Fruit fly (Drosophila melanogaster) whole organism, embryonic: ENCODE measurements around the gene CG17134.

Experiments used
- Atf6 ChIP-seq: fragments of 200-800 bp; sonication (Bioruptor generic); IDR thresholded peaks from 2 replicates; pipeline ENCODE4 v1.3.6; 2022; ENCODE audit warnings: missing biosample characterization, missing genetic modification characterization
- BtbVII ChIP-seq: fragments of 200-800 bp; sonication (Bioruptor generic); optimal IDR thresholded peaks from 3 replicates; lab custom pipeline; 2017; ENCODE audit warnings: missing biosample characterization, mild to moderate bottlenecking, missing genetic modification characterization
- CG10209 ChIP-seq: fragments of 200-800 bp; sonication (Bioruptor generic); optimal IDR thresholded peaks from 3 replicates; lab custom pipeline; 2017; ENCODE audit warnings: missing biosample characterization, mild to moderate bottlenecking, missing genetic modification characterization, missing genetic modification reagents
- CG10543 ChIP-seq: fragments of 200-800 bp; sonication (Bioruptor generic); optimal IDR thresholded peaks from 3 replicates; lab custom pipeline; 2017; ENCODE audit warnings: missing biosample characterization, mild to moderate bottlenecking, missing genetic modification characterization, moderate library complexity
- CG13296 ChIP-seq: fragments of 200-800 bp; sonication (Bioruptor generic); optimal IDR thresholded peaks from 3 replicates; lab custom pipeline; 2018; ENCODE audit warnings: missing biosample characterization, mild to moderate bottlenecking, missing genetic modification characterization
- CG13424 ChIP-seq: fragments of 200-800 bp; sonication (Bioruptor generic); optimal IDR thresholded peaks from 2 replicates; lab custom pipeline; 2019; ENCODE audit warnings: missing biosample characterization, mild to moderate bottlenecking, missing genetic modification characterization, moderate library complexity
- CG15011 ChIP-seq: fragments of 200-800 bp; sonication (Bioruptor generic); optimal IDR thresholded peaks from 3 replicates; lab custom pipeline; 2018; ENCODE audit warnings: missing biosample characterization, mild to moderate bottlenecking, missing genetic modification characterization
- CG15514 ChIP-seq: fragments of 200-800 bp; sonication (Bioruptor generic); optimal IDR thresholded peaks from 3 replicates; lab custom pipeline; 2017; ENCODE audit warnings: missing biosample characterization, missing genetic modification characterization, mild to moderate bottlenecking, moderate library complexity, missing genetic modification reagents
- CG17186 ChIP-seq: fragments of 200-800 bp; sonication (Bioruptor generic); optimal IDR thresholded peaks from 3 replicates; lab custom pipeline; 2017; ENCODE audit warnings: missing biosample characterization, missing genetic modification reagents, missing genetic modification characterization
- CG17359 ChIP-seq: fragments of 200-800 bp; sonication (Bioruptor generic); optimal IDR thresholded peaks from 3 replicates; lab custom pipeline; 2018; ENCODE audit warnings: missing biosample characterization, mild to moderate bottlenecking, missing genetic modification characterization, moderate library complexity
- CG18599 ChIP-seq: fragments of 200-800 bp; sonication (Bioruptor generic); optimal IDR thresholded peaks from 3 replicates; lab custom pipeline; 2017; ENCODE audit warnings: missing biosample characterization, missing genetic modification characterization, mild to moderate bottlenecking, moderate library complexity, missing genetic modification reagents
- CG2202 ChIP-seq: fragments of 200-800 bp; sonication (Bioruptor generic); optimal IDR thresholded peaks from 2 replicates; lab custom pipeline; 2018; ENCODE audit warnings: missing biosample characterization, mild to moderate bottlenecking, missing genetic modification characterization
- CG2875 ChIP-seq: fragments of 200-800 bp; sonication (Bioruptor generic); optimal IDR thresholded peaks from 2 replicates; lab custom pipeline; 2017; ENCODE audit warnings: missing biosample characterization, mild to moderate bottlenecking, missing genetic modification characterization, missing genetic modification reagents
- CG3281 ChIP-seq: fragments of 200-800 bp; sonication (Bioruptor generic); optimal IDR thresholded peaks from 3 replicates; lab custom pipeline; 2017; ENCODE audit warnings: missing biosample characterization, mild to moderate bottlenecking, missing genetic modification characterization
- CG5180 ChIP-seq: fragments of 200-800 bp; sonication (Bioruptor generic); optimal IDR thresholded peaks from 3 replicates; lab custom pipeline; 2017; ENCODE audit warnings: missing biosample characterization, missing genetic modification characterization, mild to moderate bottlenecking, moderate library complexity, missing genetic modification reagents
- CG6765 ChIP-seq: fragments of 200-800 bp; sonication (Bioruptor generic); optimal IDR thresholded peaks from 3 replicates; lab custom pipeline; 2017; ENCODE audit warnings: missing biosample characterization, mild to moderate bottlenecking, missing genetic modification characterization
- CG6854 ChIP-seq: fragments of 200-800 bp; sonication (Bioruptor generic); optimal IDR thresholded peaks from 3 replicates; lab custom pipeline; 2017; ENCODE audit warnings: missing biosample characterization, mild to moderate bottlenecking, missing genetic modification characterization
- CG9609 ChIP-seq: fragments of 200-800 bp; sonication (Bioruptor generic); optimal IDR thresholded peaks from 3 replicates; lab custom pipeline; 2016; ENCODE audit warnings: missing biosample characterization, missing genetic modification characterization
- CG9797 ChIP-seq: fragments of 200-800 bp; sonication (Bioruptor generic); optimal IDR thresholded peaks from 3 replicates; lab custom pipeline; 2018; ENCODE audit warnings: missing biosample characterization, mild to moderate bottlenecking, missing genetic modification characterization
- Dp ChIP-seq: fragments of 200-800 bp; sonication (Bioruptor generic); optimal IDR thresholded peaks from 2 replicates; lab custom pipeline; 2018; ENCODE audit warnings: missing biosample characterization, mild to moderate bottlenecking, missing genetic modification characterization, moderate library complexity
- Dref ChIP-seq: fragments of 200-800 bp; sonication (Bioruptor generic); IDR thresholded peaks from 2 replicates; pipeline ENCODE4 v1.3.6; 2022; ENCODE audit warnings: missing biosample characterization, missing genetic modification characterization
- Hand ChIP-seq: fragments of 200-800 bp; sonication (Bioruptor generic); optimal IDR thresholded peaks from 2 replicates; lab custom pipeline; 2017; ENCODE audit warnings: mild to moderate bottlenecking, missing biosample characterization, missing genetic modification reagents, missing genetic modification characterization
- HmgZ ChIP-seq: fragments of 200-800 bp; sonication (Bioruptor generic); optimal IDR thresholded peaks from 2 replicates; lab custom pipeline; 2018; ENCODE audit warnings: missing biosample characterization, mild to moderate bottlenecking, missing genetic modification characterization
- Hmr ChIP-seq: fragments of 200-800 bp; sonication (Bioruptor generic); optimal IDR thresholded peaks from 3 replicates; lab custom pipeline; 2017; ENCODE audit warnings: mild to moderate bottlenecking, missing biosample characterization, missing genetic modification reagents, missing genetic modification characterization
- MBD-R2 ChIP-seq: fragments of 200-800 bp; sonication (Bioruptor generic); IDR thresholded peaks from 2 replicates; pipeline ENCODE4 v1.3.6; 2022; ENCODE audit warnings: missing biosample characterization, missing genetic modification characterization
- Max ChIP-seq: fragments of 200-800 bp; sonication (Bioruptor generic); optimal IDR thresholded peaks from 2 replicates; lab custom pipeline; 2016; ENCODE audit warnings: missing biosample characterization, mild to moderate bottlenecking, missing genetic modification characterization
- Med ChIP-seq: fragments of 200-800 bp; sonication (Bioruptor generic); peaks from one replicate; lab custom pipeline; 2016; ENCODE audit warnings: missing biosample characterization, missing genetic modification characterization, mild to moderate bottlenecking, inconsistent platforms, moderate library complexity
- Meics ChIP-seq: fragments of 200-800 bp; sonication (Bioruptor generic); optimal IDR thresholded peaks from 2 replicates; lab custom pipeline; 2017; ENCODE audit warnings: missing biosample characterization, mild to moderate bottlenecking, missing genetic modification characterization
- Rfx ChIP-seq: fragments of 200-800 bp; sonication (Bioruptor generic); IDR thresholded peaks from 2 replicates; pipeline ENCODE4 v1.3.6; 2022; ENCODE audit warnings: missing biosample characterization, missing genetic modification characterization
- Ssrp ChIP-seq: fragments of 200-800 bp; sonication (Bioruptor generic); optimal IDR thresholded peaks from 2 replicates; lab custom pipeline; 2018; ENCODE audit warnings: missing biosample characterization, mild to moderate bottlenecking, missing genetic modification characterization, moderate library complexity
- Usf ChIP-seq: fragments of 200-800 bp; sonication (Bioruptor generic); optimal IDR thresholded peaks from 2 replicates; lab custom pipeline; 2017; ENCODE audit warnings: missing genotype, missing biosample characterization, missing genetic modification characterization
- amos ChIP-seq: fragments of 200-800 bp; sonication (Bioruptor generic); IDR thresholded peaks from 2 replicates; pipeline ENCODE4 v1.3.6; 2022; ENCODE audit warnings: missing biosample characterization, missing genetic modification characterization; ENCODE audit not compliant: partially characterized antibody
- ara ChIP-seq: fragments of 200-800 bp; sonication (Bioruptor generic); IDR thresholded peaks from 2 replicates; pipeline ENCODE4 v1.3.6; 2022; ENCODE audit warnings: missing biosample characterization, missing genetic modification characterization
- cas ChIP-seq: fragments of 200-800 bp; sonication (Bioruptor generic); IDR thresholded peaks from 2 replicates; pipeline ENCODE4 v1.3.6; 2022; ENCODE audit warnings: missing biosample characterization, missing genetic modification characterization
- caup ChIP-seq: fragments of 200-800 bp; sonication (Bioruptor generic); optimal IDR thresholded peaks from 3 replicates; lab custom pipeline; 2017; ENCODE audit warnings: missing biosample characterization, mild to moderate bottlenecking, missing genetic modification characterization, moderate library complexity; ENCODE audit not compliant: severe bottlenecking
- ci ChIP-seq: fragments of 200-800 bp; sonication (Bioruptor generic); IDR thresholded peaks from 3 replicates; pipeline ENCODE4 v1.3.6; 2022; ENCODE audit warnings: missing biosample characterization, missing genetic modification characterization
- da ChIP-seq: fragments of 200-800 bp; sonication (Bioruptor generic); optimal IDR thresholded peaks from 2 replicates; lab custom pipeline; 2016; ENCODE audit warnings: missing biosample characterization, missing genetic modification characterization
- ems ChIP-seq: fragments of 200-800 bp; sonication (Bioruptor generic); optimal IDR thresholded peaks from 3 replicates; lab custom pipeline; 2016; ENCODE audit warnings: missing biosample characterization, missing genetic modification characterization
- ewg ChIP-seq: fragments of 200-800 bp; sonication (Bioruptor generic); optimal IDR thresholded peaks from 3 replicates; lab custom pipeline; 2017; ENCODE audit warnings: mild to moderate bottlenecking, missing biosample characterization, missing genetic modification reagents, missing genetic modification characterization
- jigr1 ChIP-seq: fragments of 200-800 bp; sonication (Bioruptor generic); IDR thresholded peaks from 3 replicates; pipeline ENCODE4 v1.3.6; 2022; ENCODE audit warnings: missing biosample characterization, missing genetic modification characterization
- lab ChIP-seq: fragments of 200-800 bp; sonication (Bioruptor generic); optimal IDR thresholded peaks from 3 replicates; lab custom pipeline; 2017; ENCODE audit warnings: missing biosample characterization, missing genetic modification characterization, mild to moderate bottlenecking, moderate library complexity, missing genetic modification reagents
- mirr ChIP-seq: fragments of 200-800 bp; sonication (Bioruptor generic); optimal IDR thresholded peaks from 3 replicates; lab custom pipeline; 2018; ENCODE audit warnings: missing biosample characterization, mild to moderate bottlenecking, missing genetic modification characterization
- pb ChIP-seq: fragments of 200-800 bp; sonication (Bioruptor generic); optimal IDR thresholded peaks from 3 replicates; lab custom pipeline; 2016; ENCODE audit warnings: missing biosample characterization, missing genetic modification characterization
- pnt ChIP-seq: fragments of 200-800 bp; sonication (Bioruptor generic); optimal IDR thresholded peaks from 3 replicates; lab custom pipeline; 2016; ENCODE audit warnings: missing biosample characterization, missing genetic modification characterization
- pzg ChIP-seq: fragments of 200-800 bp; sonication (Bioruptor generic); optimal IDR thresholded peaks from 3 replicates; lab custom pipeline; 2018; ENCODE audit warnings: missing biosample characterization, mild to moderate bottlenecking, missing genetic modification characterization, moderate library complexity
- scrt ChIP-seq: fragments of 200-800 bp; sonication (Bioruptor generic); optimal IDR thresholded peaks from 2 replicates; lab custom pipeline; 2018; ENCODE audit warnings: missing biosample characterization, mild to moderate bottlenecking, missing genetic modification characterization, moderate library complexity
- sd ChIP-seq: fragments of 200-800 bp; sonication (Bioruptor generic); optimal IDR thresholded peaks from 3 replicates; lab custom pipeline; 2018; ENCODE audit warnings: missing biosample characterization, mild to moderate bottlenecking, missing genetic modification characterization, moderate library complexity
- tll ChIP-seq, 2 experiments: fragments of 200-800 bp in 1 of 2; fragments of >200 bp in 1 of 2; sonication (Bioruptor generic) in 1 of 2; optimal IDR thresholded peaks; 2 replicates each; lab custom pipeline; 2017 to 2019; ENCODE audit warnings: missing biosample characterization in 2 of 2, missing genetic modification characterization in 2 of 2, mild to moderate bottlenecking in 1 of 2, moderate library complexity in 1 of 2
- vvl ChIP-seq: fragments of 200-800 bp; sonication (Bioruptor generic); IDR thresholded peaks from 2 replicates; pipeline ENCODE4 v1.3.6; 2022; ENCODE audit warnings: missing biosample characterization, missing genetic modification characterization

The CG17134 gene

DNA sequence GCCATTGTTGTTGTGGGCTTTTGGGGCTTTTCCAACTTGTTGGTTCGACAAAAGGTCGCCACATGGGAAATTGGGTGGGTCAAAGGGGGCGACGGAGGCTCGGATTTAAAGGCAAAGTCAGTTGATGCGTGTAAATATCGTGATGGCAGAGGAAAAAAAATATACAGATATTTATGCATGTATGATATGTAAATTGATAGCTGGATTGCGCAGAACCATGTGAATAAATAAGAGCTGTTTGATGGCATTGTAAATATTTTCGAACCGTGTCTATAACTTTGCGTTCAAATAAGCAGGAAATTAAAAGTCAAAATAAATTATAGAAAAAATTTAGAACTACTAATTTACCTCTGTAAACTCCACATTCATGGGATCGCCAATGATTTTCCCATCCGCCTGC, 2.1 kb downstream of the CG17134 start:
- TF ChIP-seq cas (GFP tag; lab: Robert Waterston, UW), result no peak
- TF ChIP-seq jigr1 (GFP tag; lab: Robert Waterston, UW), result no peak
- TF ChIP-seq CG6765 (GFP tag; lab: Kevin White, UChicago), result peak; percentile 5
- no peak for TF ChIP-seq CG9609 (GFP tag; lab: Kevin White, UChicago)
- TF ChIP-seq amos (GFP tag; lab: Robert Waterston, UW), result no peak
- TF ChIP-seq CG2875, result no peak
- no peak for TF ChIP-seq ara (GFP tag; lab: Robert Waterston, UW)
- TF ChIP-seq Meics, result peak; percentile 49
- peak; percentile 12 for TF ChIP-seq CG3281 (GFP tag; lab: Kevin White, UChicago)
- TF ChIP-seq sd (tag; lab: Kevin White, UChicago), result peak; percentile 31
- peak; percentile 5 for TF ChIP-seq CG13296 (GFP tag; lab: Kevin White, UChicago)
- peak; percentile 6 for TF ChIP-seq mirr (GFP tag; lab: Kevin White, UChicago)
- TF ChIP-seq pnt, result no peak
- no peak for TF ChIP-seq Hand
- TF ChIP-seq Ssrp (tag; lab: Kevin White, UChicago), result no peak
- TF ChIP-seq BtbVII (GFP tag; lab: Kevin White, UChicago), result peak; percentile 3
- TF ChIP-seq MBD-R2 (GFP tag; lab: Robert Waterston, UW), result no peak
- peak; percentile 51 for TF ChIP-seq Hmr (GFP tag; lab: Kevin White, UChicago)
- TF ChIP-seq CG15514 (GFP tag; lab: Kevin White, UChicago), result peak; percentile 42
- TF ChIP-seq CG10543 (GFP tag; lab: Kevin White, UChicago), result peak; percentile 20
- no peak for TF ChIP-seq HmgZ (tag; lab: Kevin White, UChicago)
- no peak for TF ChIP-seq da (GFP tag; lab: Kevin White, UChicago)
- TF ChIP-seq Dp (GFP tag; lab: Kevin White, UChicago), result no peak
- TF ChIP-seq scrt (GFP tag; lab: Kevin White, UChicago), result peak; percentile 4
- TF ChIP-seq Med (GFP tag; lab: Kevin White, UChicago), result peak; percentile 67
- peak; percentile 30 for TF ChIP-seq caup (GFP tag; lab: Kevin White, UChicago)
- TF ChIP-seq Usf (GFP tag; lab: Kevin White, UChicago), result no peak
- TF ChIP-seq Atf6 (GFP tag; lab: Robert Waterston, UW), result 0 out of 2 replicates have a peak, but pooled peaks have one; percentile 22
- no peak for TF ChIP-seq pzg
- TF ChIP-seq CG6854 (GFP tag; lab: Kevin White, UChicago), result peak; percentile 12
- no peak for TF ChIP-seq ci (GFP tag; lab: Robert Waterston, UW)
- no peak for TF ChIP-seq CG2202 (tag; lab: Kevin White, UChicago)
- peak; percentile 46 for TF ChIP-seq CG18599 (GFP tag; lab: Kevin White, UChicago)
- TF ChIP-seq CG9797 (GFP tag; lab: Kevin White, UChicago), result no peak
- TF ChIP-seq CG13424 (tag; lab: Kevin White, UChicago), result no peak
- TF ChIP-seq ems, result no peak
- peak; percentile 35 for TF ChIP-seq CG15011
- TF ChIP-seq pb (GFP tag; lab: Kevin White, UChicago), result no peak
- TF ChIP-seq Max (GFP tag; lab: Kevin White, UChicago), result no peak
- 0 out of 2 replicates have a peak, but pooled peaks have one; percentile 36 for TF ChIP-seq vvl (GFP tag; lab: Robert Waterston, UW)
- TF ChIP-seq CG17359 (tag; lab: Kevin White, UChicago), result no peak
- peak; percentile 3 for TF ChIP-seq CG10209 (GFP tag; lab: Kevin White, UChicago)
- peak; percentile 33 for TF ChIP-seq lab
- TF ChIP-seq CG5180 (GFP tag; lab: Kevin White, UChicago), result peak; percentile 38
- TF ChIP-seq tll (GFP tag; optimal IDR thresholded peaks at IDR 0.05; lab: Kevin White, UChicago), result no peak
- no peak for TF ChIP-seq Dref
- TF ChIP-seq ewg (GFP tag; lab: Kevin White, UChicago), result no peak
- peak; percentile 28; the same call in 1 of the 2 replicates for TF ChIP-seq Rfx (GFP tag; lab: Robert Waterston, UW)
- no peak for TF ChIP-seq CG17186 (GFP tag; lab: Kevin White, UChicago)
